Worm (Caenorhabditis elegans): ENCODE results near the gene F20A1.8.

F20A1.8 gene

ce11 chrV:7047512-7047911 is at the start of gene F20A1.8:
Gene F20A1.8, minus strand, starts transcription at chrV:7047612.
- no peak for TF ChIP-seq flt-1 (GFP tag; IDR thresholded peaks at IDR 0.05)
- no peak for TF ChIP-seq sea-1 (GFP tag; conservative IDR thresholded peaks at IDR 0.05)
- no peak for TF ChIP-seq ceh-13 (GFP tag; optimal IDR thresholded peaks at IDR 0.05)
- TF ChIP-seq hmbx-1 (tag; optimal IDR thresholded peaks at IDR 0.05) = no peak
- no peak for TF ChIP-seq hnd-1 (tag; optimal IDR thresholded peaks at IDR 0.05)
- no peak for TF ChIP-seq ets-7 (tag; optimal IDR thresholded peaks at IDR 0.05)
- TF ChIP-seq B0310.2 (tag; optimal IDR thresholded peaks at IDR 0.05) = no peak
- TF ChIP-seq aly-1 (tag; optimal IDR thresholded peaks at IDR 0.05) = no peak

ce11 chrV:7096811-7097210 is 49.4 kb upstream of the F20A1.8 start:
- TF ChIP-seq flt-1 (GFP tag; IDR thresholded peaks at IDR 0.05) (no peak), F13C5.2 (tag; optimal IDR thresholded peaks at IDR 0.05) (no peak), B0310.2 (tag; optimal IDR thresholded peaks at IDR 0.05) (no peak), ama-1 (optimal IDR thresholded peaks at IDR 0.05) (no peak), ceh-13 (GFP tag; optimal IDR thresholded peaks at IDR 0.05) (no peak), hnd-1 (tag; optimal IDR thresholded peaks at IDR 0.05) (no peak), tbx-11 (GFP tag; IDR thresholded peaks at IDR 0.05) (no peak), pes-1 (GFP tag; IDR thresholded peaks at IDR 0.05) (no peak), sea-1 (GFP tag; conservative IDR thresholded peaks at IDR 0.05) (no peak), tbx-37 (GFP tag; conservative IDR thresholded peaks at IDR 0.05) (no peak), hmbx-1 (tag; optimal IDR thresholded peaks at IDR 0.05) (no peak), tra-4 (tag; optimal IDR thresholded peaks at IDR 0.05) (no peak), ceh-36 (tag; optimal IDR thresholded peaks at IDR 0.05) (no peak), scrt-1 (GFP tag; IDR thresholded peaks at IDR 0.05) (no peak), hmg-4 (GFP tag; optimal IDR thresholded peaks at IDR 0.05) (no peak), ets-7 (tag; optimal IDR thresholded peaks at IDR 0.05) (no peak), aly-1 (tag; optimal IDR thresholded peaks at IDR 0.05) (no peak)

- TF ChIP-seq ama-1 (optimal IDR thresholded peaks at IDR 0.05) (no peak), tbx-37 (GFP tag; conservative IDR thresholded peaks at IDR 0.05) (no peak), hmbx-1 (tag; optimal IDR thresholded peaks at IDR 0.05) (no peak)
Measured at ce11 chrV:7096129-7096730, 48.8 kb upstream of the F20A1.8 start.

ce11 chrV:7095254-7095990 is 48.0 kb upstream of the F20A1.8 start:
- TF ChIP-seq pes-1 (GFP tag; IDR thresholded peaks at IDR 0.05) (no peak), ceh-36 (tag; optimal IDR thresholded peaks at IDR 0.05) (no peak), tbx-11 (GFP tag; IDR thresholded peaks at IDR 0.05) (no peak), hmg-4 (GFP tag; optimal IDR thresholded peaks at IDR 0.05) (no peak), flt-1 (GFP tag; IDR thresholded peaks at IDR 0.05) (no peak), scrt-1 (GFP tag; IDR thresholded peaks at IDR 0.05) (no peak), sea-1 (GFP tag; conservative IDR thresholded peaks at IDR 0.05) (no peak), tbx-37 (GFP tag; conservative IDR thresholded peaks at IDR 0.05) (no peak), hmbx-1 (tag; optimal IDR thresholded peaks at IDR 0.05) (no peak), ama-1 (optimal IDR thresholded peaks at IDR 0.05) (no peak), ets-7 (tag; optimal IDR thresholded peaks at IDR 0.05) (no peak), F13C5.2 (tag; optimal IDR thresholded peaks at IDR 0.05) (no peak), hnd-1 (tag; optimal IDR thresholded peaks at IDR 0.05) (no peak)

ce11 chrV:7093720-7094401 is 46.4 kb upstream of the F20A1.8 start, which contains the start of gene nhr-135:
Gene nhr-135, minus strand, starts transcription at chrV:7093770.
- no peak for TF ChIP-seq tbx-37 (GFP tag; conservative IDR thresholded peaks at IDR 0.05)

- TF ChIP-seq tbx-37 (GFP tag; conservative IDR thresholded peaks at IDR 0.05) = no peak
- no peak for TF ChIP-seq hnd-1 (tag; optimal IDR thresholded peaks at IDR 0.05)
- TF ChIP-seq ets-7 (tag; optimal IDR thresholded peaks at IDR 0.05) = no peak
- TF ChIP-seq ceh-13 (GFP tag; optimal IDR thresholded peaks at IDR 0.05) = no peak
- no peak for TF ChIP-seq scrt-1 (GFP tag; IDR thresholded peaks at IDR 0.05)
- no peak for TF ChIP-seq hmg-4 (GFP tag; optimal IDR thresholded peaks at IDR 0.05)
- TF ChIP-seq flt-1 (GFP tag; IDR thresholded peaks at IDR 0.05) = no peak
- no peak for TF ChIP-seq tra-4 (tag; optimal IDR thresholded peaks at IDR 0.05)
- TF ChIP-seq tbx-11 (GFP tag; IDR thresholded peaks at IDR 0.05) = no peak
- no peak for TF ChIP-seq ceh-36 (tag; optimal IDR thresholded peaks at IDR 0.05)
Measured at ce11 chrV:7091287-7091686, 43.9 kb upstream of the F20A1.8 start, which contains the start of gene nhr-286. Gene nhr-286, minus strand, starts transcription at chrV:7091610.

ce11 chrV:7089217-7089616 is 41.8 kb upstream of the F20A1.8 start:
- TF ChIP-seq flt-1 (GFP tag; IDR thresholded peaks at IDR 0.05) = no peak
- TF ChIP-seq scrt-1 (GFP tag; IDR thresholded peaks at IDR 0.05) = no peak
- no peak for TF ChIP-seq tbx-37 (GFP tag; conservative IDR thresholded peaks at IDR 0.05)
- no peak for TF ChIP-seq ets-7 (tag; optimal IDR thresholded peaks at IDR 0.05)
- no peak for TF ChIP-seq sea-1 (GFP tag; conservative IDR thresholded peaks at IDR 0.05)
- TF ChIP-seq aly-1 (tag; optimal IDR thresholded peaks at IDR 0.05) = no peak
- no peak for TF ChIP-seq tbx-11 (GFP tag; IDR thresholded peaks at IDR 0.05)
- no peak for TF ChIP-seq F13C5.2 (tag; optimal IDR thresholded peaks at IDR 0.05)

- TF ChIP-seq tbx-11 (GFP tag; IDR thresholded peaks at IDR 0.05) = no peak
- no peak for TF ChIP-seq hmbx-1 (tag; optimal IDR thresholded peaks at IDR 0.05)
- TF ChIP-seq B0310.2 (tag; optimal IDR thresholded peaks at IDR 0.05) = no peak
- no peak for TF ChIP-seq ets-7 (tag; optimal IDR thresholded peaks at IDR 0.05)
- TF ChIP-seq hmg-4 (GFP tag; optimal IDR thresholded peaks at IDR 0.05) = no peak
- no peak for TF ChIP-seq pes-1 (GFP tag; IDR thresholded peaks at IDR 0.05)
- no peak for TF ChIP-seq F13C5.2 (tag; optimal IDR thresholded peaks at IDR 0.05)
Measured at ce11 chrV:7087340-7087739, 39.9 kb upstream of the F20A1.8 start.
